Fruit fly (Drosophila melanogaster): ENCODE measurements around the gene CG6638.
A peak's percentile ranks its signal among the peaks of the same experiment; 100 is the strongest.

Gene CG6638

DNA sequence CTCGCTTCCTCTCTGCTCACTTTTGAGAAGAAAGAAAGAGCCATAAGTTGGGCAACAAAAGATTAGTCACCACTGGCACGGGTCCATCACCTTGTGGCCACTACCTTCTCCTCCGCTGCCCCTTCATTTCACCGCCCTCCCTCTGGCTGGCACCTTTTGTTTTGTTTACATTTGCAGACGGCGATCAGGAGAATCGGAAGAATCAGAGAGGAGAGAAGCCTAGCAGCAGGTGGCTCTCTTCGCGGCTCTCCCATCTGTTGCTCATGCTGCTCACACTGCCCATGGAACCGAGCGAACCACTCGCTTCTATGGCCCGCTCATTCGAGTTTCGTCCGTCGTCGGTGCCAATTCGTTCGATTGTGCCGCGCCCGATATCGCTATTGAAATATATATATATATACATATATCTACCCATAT is 29.5 kb downstream of the CG6638 start (continued):
- TF ChIP-seq twi (tag; optimal IDR thresholded peaks at IDR 0.05): no peak
- no peak for TF ChIP-seq al (GFP tag; IDR thresholded peaks at IDR 0.05)
- TF ChIP-seq Dip3 (GFP tag; optimal IDR thresholded peaks at IDR 0.05): no peak
- no peak for TF ChIP-seq inv (GFP tag; IDR thresholded peaks at IDR 0.05; ENCODE audit: partially characterized antibody)
- TF ChIP-seq CG1529 (GFP tag; optimal IDR thresholded peaks at IDR 0.05): no peak
- no peak for TF ChIP-seq CG17568 (GFP tag; optimal IDR thresholded peaks at IDR 0.05)
- no peak for TF ChIP-seq CG8388 (GFP tag; optimal IDR thresholded peaks at IDR 0.05)
- peak; percentile 10 for TF ChIP-seq bigmax (GFP tag; optimal IDR thresholded peaks at IDR 0.05)
- TF ChIP-seq CG17359 (tag; optimal IDR thresholded peaks at IDR 0.05): peak; percentile 11
- TF ChIP-seq Abd-B (GFP tag; optimal IDR thresholded peaks at IDR 0.05): no peak
- no peak for TF ChIP-seq CG4854 (GFP tag; optimal IDR thresholded peaks at IDR 0.05)
- peak; percentile 16; the same call in 1 of the 2 replicates for TF ChIP-seq Rfx (GFP tag; IDR thresholded peaks at IDR 0.05)
- TF ChIP-seq CHES-1-like (GFP tag; optimal IDR thresholded peaks at IDR 0.05): peak; percentile 37
- peak; percentile 30 for TF ChIP-seq CG6813 (GFP tag; optimal IDR thresholded peaks at IDR 0.05)
- TF ChIP-seq NC2β (GFP tag; optimal IDR thresholded peaks at IDR 0.05): no peak
- TF ChIP-seq tna (GFP tag; IDR thresholded peaks at IDR 0.05; ENCODE audit: partially characterized antibody): 0 out of 2 replicates have a peak, but pooled peaks have one; percentile 39
- peak; percentile 86 for TF ChIP-seq yki (optimal IDR thresholded peaks at IDR 0.05)
- TF ChIP-seq CG4820 (GFP tag; optimal IDR thresholded peaks at IDR 0.05): no peak
- no peak for TF ChIP-seq btn (GFP tag; optimal IDR thresholded peaks at IDR 0.05)
- no peak for TF ChIP-seq CG2678 (tag; optimal IDR thresholded peaks at IDR 0.05)
- no peak for TF ChIP-seq Blimp-1 (GFP tag; optimal IDR thresholded peaks at IDR 0.05)
- TF ChIP-seq Xbp1 (GFP tag; optimal IDR thresholded peaks at IDR 0.05): no peak
- no peak for TF ChIP-seq trh (GFP tag; optimal IDR thresholded peaks at IDR 0.05)
- TF ChIP-seq CG9876 (GFP tag; optimal IDR thresholded peaks at IDR 0.05): no peak
- TF ChIP-seq exex (tag; optimal IDR thresholded peaks at IDR 0.05): no peak
- no peak for TF ChIP-seq CG11723 (GFP tag; optimal IDR thresholded peaks at IDR 0.05)
- no peak for TF ChIP-seq Optix (GFP tag; IDR thresholded peaks at IDR 0.05)
- no peak for TF ChIP-seq luna (GFP tag; optimal IDR thresholded peaks at IDR 0.05)
- TF ChIP-seq CG10462 (GFP tag; optimal IDR thresholded peaks at IDR 0.05): no peak
- no peak for TF ChIP-seq CG15601 (tag; optimal IDR thresholded peaks at IDR 0.05)
- no peak for TF ChIP-seq org-1 (GFP tag; optimal IDR thresholded peaks at IDR 0.05)
- TF ChIP-seq CG12659 (GFP tag; optimal IDR thresholded peaks at IDR 0.05): no peak
- TF ChIP-seq CG11456 (GFP tag; IDR thresholded peaks at IDR 0.05): no peak
- no peak for TF ChIP-seq dm (GFP tag; optimal IDR thresholded peaks at IDR 0.05)
- no peak for TF ChIP-seq C15 (GFP tag; IDR thresholded peaks at IDR 0.05)
- TF ChIP-seq CG4328 (GFP tag; optimal IDR thresholded peaks at IDR 0.05): no peak
- no peak for TF ChIP-seq Bdp1 (GFP tag; optimal IDR thresholded peaks at IDR 0.05)
- TF ChIP-seq Sox102F (GFP tag; optimal IDR thresholded peaks at IDR 0.05): no peak
- no peak for TF ChIP-seq CG11398 (GFP tag; optimal IDR thresholded peaks at IDR 0.05)
- TF ChIP-seq Chrac-16 (GFP tag; optimal IDR thresholded peaks at IDR 0.05): no peak
- TF ChIP-seq Sin3A (optimal IDR thresholded peaks at IDR 0.05): no peak
- no peak for TF ChIP-seq Hsf (GFP tag; optimal IDR thresholded peaks at IDR 0.05)
- TF ChIP-seq gcm2 (GFP tag; optimal IDR thresholded peaks at IDR 0.05): no peak
- TF ChIP-seq CG3281 (GFP tag; optimal IDR thresholded peaks at IDR 0.05): peak; percentile 19
- no peak for TF ChIP-seq repo (GFP tag; optimal IDR thresholded peaks at IDR 0.05)
- TF ChIP-seq gsb (GFP tag; IDR thresholded peaks at IDR 0.05): peak; percentile 25; the same call in 1 of the 2 replicates
- TF ChIP-seq Sry-β (GFP tag; optimal IDR thresholded peaks at IDR 0.05): no peak
- no peak for TF ChIP-seq CG16779 (GFP tag; IDR thresholded peaks at IDR 0.05)
- no peak for TF ChIP-seq sc (optimal IDR thresholded peaks at IDR 0.05)
- no peak for TF ChIP-seq sc (GFP tag; optimal IDR thresholded peaks at IDR 0.05)
- TF ChIP-seq CG18619 (GFP tag; optimal IDR thresholded peaks at IDR 0.05): no peak
- TF ChIP-seq CG9215 (GFP tag; IDR thresholded peaks at IDR 0.05): no peak
- TF ChIP-seq CG1602 (GFP tag; optimal IDR thresholded peaks at IDR 0.05): no peak
